Fruit fly (Drosophila melanogaster): ENCODE data around the gene js.

js gene

dm6 chr3R:16341817-16342374, 26.2 kb downstream of the js start, which contains the start of the genes SF2 and pad (continued):
- TF ChIP-seq vvl (GFP tag; IDR thresholded peaks at IDR 0.05) (peak; percentile 36; the same call in 1 of the 2 replicates), chn (GFP tag; optimal IDR thresholded peaks at IDR 0.05) (peak; percentile 87), Six4 (GFP tag; optimal IDR thresholded peaks at IDR 0.05) (peak; percentile 65), CG17802 (tag; optimal IDR thresholded peaks at IDR 0.05) (no peak), CG12219 (GFP tag; optimal IDR thresholded peaks at IDR 0.05) (no peak), gsb (GFP tag; IDR thresholded peaks at IDR 0.05) (no peak), trh (GFP tag; optimal IDR thresholded peaks at IDR 0.05) (peak; percentile 59), fu2 (GFP tag; optimal IDR thresholded peaks at IDR 0.05) (peak; percentile 77), ind (GFP tag; optimal IDR thresholded peaks at IDR 0.05) (peak; percentile 81), Bteb2 (GFP tag; optimal IDR thresholded peaks at IDR 0.05) (peak; percentile 83), Optix (GFP tag; IDR thresholded peaks at IDR 0.05) (0 out of 3 replicates have a peak, but pooled peaks have one; percentile 33), zen (tag; optimal IDR thresholded peaks at IDR 0.05) (peak; percentile 84), Ada2b (GFP tag; IDR thresholded peaks at IDR 0.05) (peak; percentile 57), CG5953 (GFP tag; IDR thresholded peaks at IDR 0.05) (no peak), bbx (GFP tag; IDR thresholded peaks at IDR 0.05; ENCODE audit: partially characterized antibody) (peak; percentile 79), pzg (GFP tag; optimal IDR thresholded peaks at IDR 0.05) (peak; percentile 82), pfk (GFP tag; optimal IDR thresholded peaks at IDR 0.05) (peak; percentile 21), pita (GFP tag; optimal IDR thresholded peaks at IDR 0.05) (no peak), cad (GFP tag; optimal IDR thresholded peaks at IDR 0.05) (no peak), CG9876 (GFP tag; optimal IDR thresholded peaks at IDR 0.05) (peak; percentile 61), Awh (GFP tag; IDR thresholded peaks at IDR 0.05) (peak; percentile 41; the same call in 1 of the 2 replicates), CG11398 (GFP tag; optimal IDR thresholded peaks at IDR 0.05) (peak; percentile 54), dmrt11E (tag; optimal IDR thresholded peaks at IDR 0.05) (peak; percentile 70), vnd (GFP tag; IDR thresholded peaks at IDR 0.05; ENCODE audit: partially characterized antibody) (peak; percentile 97), CG1602 (GFP tag; optimal IDR thresholded peaks at IDR 0.05) (peak; percentile 71), CG14965 (GFP tag; optimal IDR thresholded peaks at IDR 0.05; ENCODE audit: borderline replicate concordance) (no peak), emc (GFP tag; optimal IDR thresholded peaks at IDR 0.05) (peak; percentile 49), CG14710 (tag; optimal IDR thresholded peaks at IDR 0.05) (peak; percentile 89), D (optimal IDR thresholded peaks at IDR 0.05) (no peak), D (GFP tag; optimal IDR thresholded peaks at IDR 0.05) (peak; percentile 39), CG17361 (GFP tag; IDR thresholded peaks at IDR 0.05) (peak; percentile 89), dimm (GFP tag; IDR thresholded peaks at IDR 0.05) (no peak), D19A (tag; optimal IDR thresholded peaks at IDR 0.05) (peak; percentile 25), Dek (tag; optimal IDR thresholded peaks at IDR 0.05) (peak; percentile 68), NC2α (GFP tag; optimal IDR thresholded peaks at IDR 0.05) (peak; percentile 51), sens (GFP tag) (peak; percentile 98), unc-4 (GFP tag; IDR thresholded peaks at IDR 0.05; ENCODE audit: partially characterized antibody) (peak; percentile 94), Opbp (GFP tag; IDR thresholded peaks at IDR 0.05; ENCODE audit: partially characterized antibody) (peak; percentile 86), CG8359 (GFP tag; optimal IDR thresholded peaks at IDR 0.05; ENCODE audit: borderline replicate concordance) (no peak), Atf3 (GFP tag; optimal IDR thresholded peaks at IDR 0.05) (peak; percentile 79), CG6175 (GFP tag; IDR thresholded peaks at IDR 0.05) (no peak), Max (GFP tag; optimal IDR thresholded peaks at IDR 0.05) (peak; percentile 87), CG4617 (GFP tag; optimal IDR thresholded peaks at IDR 0.05; ENCODE audit: borderline replicate concordance) (peak; percentile 68), CG15011 (GFP tag; optimal IDR thresholded peaks at IDR 0.05) (peak; percentile 56), D19B (GFP tag; optimal IDR thresholded peaks at IDR 0.05) (peak; percentile 93), Trl (optimal IDR thresholded peaks at IDR 0.05) (no peak), Trl (GFP tag; optimal IDR thresholded peaks at IDR 0.05) (peak; percentile 71), tna (GFP tag; IDR thresholded peaks at IDR 0.05; ENCODE audit: partially characterized antibody) (peak; percentile 84; the same call in 1 of the 2 replicates), B-H2 (GFP tag; optimal IDR thresholded peaks at IDR 0.05) (peak; percentile 84), CG3407 (GFP tag; optimal IDR thresholded peaks at IDR 0.05) (peak; percentile 39), nerfin-1 (tag; optimal IDR thresholded peaks at IDR 0.05) (peak; percentile 72)
